Worm (Caenorhabditis elegans) whole organism, L4 larva: ENCODE measurements around the gene srxa-9.
A peak's percentile ranks its signal among the peaks of the same experiment; 100 is the strongest.

ENCODE experiments used
- F37D6.2 ChIP-seq: sonication (generic microtip); optimal IDR thresholded peaks from 2 replicates; lab custom pipeline; 2016; ENCODE audit warnings: mild to moderate bottlenecking, missing genetic modification characterization, missing compliant biosample characterization
- R02D3.7 ChIP-seq: fragments of 150-350 bp; sonication (generic microtip); optimal IDR thresholded peaks from 3 replicates; lab custom pipeline; 2014; ENCODE audit warnings: missing biosample characterization, missing genetic modification characterization
- aha-1 ChIP-seq: fragments of 150-350 bp; peaks from one replicate; lab custom pipeline; 2014; ENCODE audit warnings: missing biosample characterization, missing genetic modification characterization
- arid-1 ChIP-seq: fragments of 200-800 bp; sonication (Bioruptor generic); conservative IDR thresholded peaks from 2 replicates; pipeline ENCODE4 v1.3.6; 2022; ENCODE audit warnings: missing genetic modification reagents, missing genetic modification characterization, missing compliant biosample characterization
- daf-12 ChIP-seq: fragments of 150-350 bp; optimal IDR thresholded peaks from 2 replicates; lab custom pipeline; 2014; ENCODE audit warnings: missing biosample characterization, missing genetic modification reagents, missing genetic modification characterization
- daf-19 ChIP-seq: fragments of 200-800 bp; sonication (Bioruptor generic); conservative IDR thresholded peaks from 2 replicates; pipeline ENCODE4 v1.3.6; 2022; ENCODE audit warnings: missing genetic modification characterization, missing compliant biosample characterization
- hif-1 ChIP-seq, 2 experiments: sonication (generic microtip); optimal IDR thresholded peaks; 2 replicates each; lab custom pipeline; 2016 to 2017; ENCODE audit warnings: missing compliant biosample characterization in 2 of 2, missing genetic modification characterization in 2 of 2, missing genetic modification reagents in 2 of 2, missing genotype in 2 of 2, mild to moderate bottlenecking in 1 of 2
- jun-1 ChIP-seq: fragments of 150-350 bp; optimal IDR thresholded peaks from 2 replicates; lab custom pipeline; 2014; ENCODE audit warnings: missing biosample characterization, missing genetic modification reagents, missing genetic modification characterization
- nhr-237 ChIP-seq: sonication (generic microtip); optimal IDR thresholded peaks from 2 replicates; lab custom pipeline; 2017; ENCODE audit warnings: missing biosample characterization, missing genetic modification characterization
- nhr-28 ChIP-seq: fragments of 150-350 bp; optimal IDR thresholded peaks from 2 replicates; lab custom pipeline; 2014; ENCODE audit warnings: missing biosample characterization, missing genetic modification characterization
- pqm-1 ChIP-seq: sonication (generic microtip); optimal IDR thresholded peaks from 2 replicates; lab custom pipeline; 2017; ENCODE audit warnings: missing biosample characterization, missing genetic modification characterization
- unc-62 ChIP-seq, 3 experiments: fragments of 150-350 bp in 1 of 3; sonication (generic microtip); optimal IDR thresholded peaks in 2 of 3; peaks in 1 of 3; 1 replicate in 1 of 3; 2 replicates in 2 of 3; lab custom pipeline; 2014 to 2017; ENCODE audit warnings: missing biosample characterization in 3 of 3, missing genetic modification characterization in 3 of 3, missing genetic modification reagents in 3 of 3, missing genotype in 1 of 3

DNA sequence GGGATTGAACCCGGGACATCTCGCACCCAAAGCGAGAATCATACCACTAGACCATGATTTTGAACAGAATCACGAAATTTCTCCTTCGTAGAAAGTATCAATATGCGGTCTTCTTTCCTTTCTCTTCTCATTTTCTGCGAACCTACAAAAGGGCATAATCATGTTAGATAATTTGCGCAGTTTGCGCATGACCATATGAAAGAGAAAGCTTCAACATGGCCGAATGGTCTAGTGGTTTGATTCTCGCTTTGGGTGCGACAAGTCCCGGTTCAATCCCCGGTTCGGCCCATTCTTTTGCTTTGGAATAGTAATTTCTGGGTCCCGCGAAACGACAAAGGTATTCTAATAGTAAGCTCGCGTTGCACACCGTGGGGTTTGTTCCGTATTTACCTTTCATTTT, 1.0 kb downstream of the srxa-9 start:
- TF ChIP-seq R02D3.7 (tag; lab: Kevin White, UChicago) (no peak), hif-1 (tag; optimal IDR thresholded peaks at IDR 0.05; lab: Kevin White, UChicago) (no peak), nhr-28 (no peak), daf-12 (tag; lab: Kevin White, UChicago) (no peak), nhr-237 (no peak), aha-1 (tag; lab: Kevin White, UChicago) (no peak), arid-1 (GFP tag; lab: Robert Waterston, UW) (0 out of 2 replicates have a peak, but pooled peaks have one; percentile 5), jun-1 (tag; lab: Kevin White, UChicago) (no peak), pqm-1 (tag; lab: Kevin White, UChicago) (no peak), unc-62 (GFP tag; optimal IDR thresholded peaks at IDR 0.05 in 1 of 2; lab: Kevin White, UChicago) (no peak), unc-62 (tag; optimal IDR thresholded peaks at IDR 0.05; lab: Kevin White, UChicago) (no peak), daf-19 (no peak), F37D6.2 (no peak)
